Fruit fly (Drosophila melanogaster): ENCODE measurements around the gene Sirt2.

Gene Sirt2

DNA sequence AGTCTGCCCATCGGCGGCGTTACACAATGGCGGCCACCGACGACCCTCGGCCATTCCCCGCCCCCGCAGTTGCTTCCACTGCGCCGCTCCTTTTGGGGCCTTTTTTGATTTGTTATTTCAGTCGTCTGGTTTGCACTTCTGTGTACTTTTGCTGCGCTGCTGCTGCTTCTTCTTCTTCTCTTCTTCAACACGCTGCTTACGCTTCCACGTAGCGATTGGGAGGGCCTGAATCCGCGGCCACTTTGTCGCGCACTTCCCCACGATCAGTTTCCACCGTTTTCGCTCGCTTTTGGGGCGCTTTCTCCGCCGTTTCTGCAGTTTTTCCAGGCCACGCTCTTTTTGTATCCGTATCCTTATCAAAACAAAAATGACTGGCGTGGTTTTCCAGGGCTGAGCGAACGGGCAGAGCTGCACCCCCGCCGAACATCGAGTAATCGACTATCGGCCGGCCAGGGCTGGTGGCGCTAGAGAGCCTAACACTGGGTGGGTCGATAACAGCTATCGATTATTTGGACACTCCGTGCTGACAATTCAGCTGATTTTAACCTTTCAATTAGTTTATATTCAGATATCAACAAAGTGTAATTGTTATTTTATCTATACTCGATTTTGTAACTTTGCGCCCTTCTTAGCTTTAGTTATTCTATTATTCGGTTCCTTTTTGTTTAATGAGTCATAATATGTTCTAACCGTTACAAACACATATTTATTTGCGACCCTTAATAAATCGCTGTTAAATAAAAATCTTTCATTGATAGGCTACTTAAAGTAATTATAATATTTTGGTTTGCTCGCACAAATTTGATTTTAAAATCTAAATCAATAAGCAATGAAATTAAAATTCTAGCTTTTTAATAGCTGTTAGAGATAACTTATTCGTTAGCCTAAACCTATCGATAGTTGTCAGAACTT lies at the start of gene Sirt2, which contains the start of gene CG4360:
Gene Sirt2 (plus strand): TSS at position 894 of the 912 bp plus-strand sequence.
Gene CG4360 (minus strand): TSS at position 432 of the 912 bp plus-strand sequence.
- TF ChIP-seq Crg-1 (GFP tag; optimal IDR thresholded peaks at IDR 0.05) = no peak
- no peak for TF ChIP-seq CG33017 (tag; optimal IDR thresholded peaks at IDR 0.05)
- peak; percentile 66 for TF ChIP-seq Hr96 (GFP tag; optimal IDR thresholded peaks at IDR 0.05)
- TF ChIP-seq cnc (optimal IDR thresholded peaks at IDR 0.05) = peak in 1 of 2 experiments; percentile 5
- TF ChIP-seq Clk (GFP tag; optimal IDR thresholded peaks at IDR 0.05) = peak; percentile 65
- peak; percentile 55 for TF ChIP-seq CG11617 (GFP tag; optimal IDR thresholded peaks at IDR 0.05)
- peak; percentile 78 for TF ChIP-seq bab1 (GFP tag; optimal IDR thresholded peaks at IDR 0.05)
- peak; percentile 66 for TF ChIP-seq tj (GFP tag; optimal IDR thresholded peaks at IDR 0.05)
- peak; percentile 51 for TF ChIP-seq cic (GFP tag; optimal IDR thresholded peaks at IDR 0.05)
- peak; percentile 65 for TF ChIP-seq toe (GFP tag; optimal IDR thresholded peaks at IDR 0.05)
- peak; percentile 32 for TF ChIP-seq CG7045 (GFP tag; optimal IDR thresholded peaks at IDR 0.05)
- TF ChIP-seq CG5204 (GFP tag; optimal IDR thresholded peaks at IDR 0.05) = peak; percentile 45
- TF ChIP-seq pad (GFP tag; optimal IDR thresholded peaks at IDR 0.05) = peak; percentile 36
- peak; percentile 69 for TF ChIP-seq CG1620 (GFP tag; optimal IDR thresholded peaks at IDR 0.05)
- peak; percentile 26 for TF ChIP-seq ovo (GFP tag; optimal IDR thresholded peaks at IDR 0.05)
- TF ChIP-seq Mnt (GFP tag; optimal IDR thresholded peaks at IDR 0.05) = peak; percentile 92
- peak; percentile 11 for TF ChIP-seq CG12768 (GFP tag; optimal IDR thresholded peaks at IDR 0.05)
- TF ChIP-seq kay (GFP tag; ENCODE audit: borderline replicate concordance) = no peak
- peak; percentile 9 for TF ChIP-seq CG7101 (tag; optimal IDR thresholded peaks at IDR 0.05)
- no peak for TF ChIP-seq CG14711 (tag; optimal IDR thresholded peaks at IDR 0.05)

dm6 chr3R:20280518-20280981 lies 47.7 kb upstream of the Sirt2 start:
- TF ChIP-seq kay (GFP tag; ENCODE audit: borderline replicate concordance) (peak; percentile 2), CG14711 (tag; optimal IDR thresholded peaks at IDR 0.05) (no peak), Clk (GFP tag; optimal IDR thresholded peaks at IDR 0.05) (no peak), Hr96 (GFP tag; optimal IDR thresholded peaks at IDR 0.05) (no peak), CG7045 (GFP tag; optimal IDR thresholded peaks at IDR 0.05) (no peak)

- TF ChIP-seq tj (GFP tag; optimal IDR thresholded peaks at IDR 0.05) (peak; percentile 16), Mnt (GFP tag; optimal IDR thresholded peaks at IDR 0.05) (no peak), CG12768 (GFP tag; optimal IDR thresholded peaks at IDR 0.05) (no peak), CG33017 (tag; optimal IDR thresholded peaks at IDR 0.05) (no peak), Clk (GFP tag; optimal IDR thresholded peaks at IDR 0.05) (no peak), cic (GFP tag; optimal IDR thresholded peaks at IDR 0.05) (no peak)
Measured at dm6 chr3R:20282103-20282502, 46.2 kb upstream of the Sirt2 start.

- TF ChIP-seq CG7045 (GFP tag; optimal IDR thresholded peaks at IDR 0.05) (no peak), cic (GFP tag; optimal IDR thresholded peaks at IDR 0.05) (peak; percentile 31), CG11617 (GFP tag; optimal IDR thresholded peaks at IDR 0.05) (no peak), CG1620 (GFP tag; optimal IDR thresholded peaks at IDR 0.05) (no peak), cnc (optimal IDR thresholded peaks at IDR 0.05) (no peak), Hr96 (GFP tag; optimal IDR thresholded peaks at IDR 0.05) (no peak), kay (GFP tag; ENCODE audit: borderline replicate concordance) (no peak), bab1 (GFP tag; optimal IDR thresholded peaks at IDR 0.05) (no peak), Mnt (GFP tag; optimal IDR thresholded peaks at IDR 0.05) (no peak), CG7101 (tag; optimal IDR thresholded peaks at IDR 0.05) (no peak), Clk (GFP tag; optimal IDR thresholded peaks at IDR 0.05) (no peak), CG14711 (tag; optimal IDR thresholded peaks at IDR 0.05) (no peak), pad (GFP tag; optimal IDR thresholded peaks at IDR 0.05) (peak; percentile 10), CG12768 (GFP tag; optimal IDR thresholded peaks at IDR 0.05) (no peak)
Measured at dm6 chr3R:20282769-20283530, 45.3 kb upstream of the Sirt2 start.

DNA sequence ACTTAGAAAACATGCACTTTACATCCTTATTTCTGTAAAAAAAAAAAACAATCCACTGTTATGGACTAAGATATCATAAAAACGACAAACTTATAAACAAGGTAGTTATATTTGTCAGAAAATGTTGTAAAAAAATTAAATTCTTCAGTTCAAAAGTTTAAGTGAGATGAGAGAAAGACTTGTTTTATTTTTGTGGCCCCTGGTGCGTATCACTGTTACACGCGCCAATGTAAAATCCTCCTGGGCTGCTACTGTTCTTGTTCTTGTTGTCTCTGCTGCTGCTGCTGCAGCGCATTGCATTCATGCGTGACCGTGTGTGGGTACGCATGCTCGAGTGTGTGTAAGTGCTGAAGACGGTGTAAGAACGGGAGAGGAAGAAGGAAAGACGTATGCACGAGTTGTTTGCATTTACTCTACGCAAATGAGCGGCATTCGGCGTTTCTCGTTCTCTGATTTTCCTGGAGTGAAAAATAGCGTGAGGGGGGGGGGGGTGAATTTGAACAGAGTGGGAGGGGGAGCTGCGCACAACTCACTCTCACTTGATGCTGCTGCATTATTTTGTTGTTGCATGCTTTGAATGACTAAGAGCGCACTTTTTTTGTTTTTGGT lies 44.6 kb upstream of the Sirt2 start:
- no peak for TF ChIP-seq ovo (GFP tag; optimal IDR thresholded peaks at IDR 0.05)
- peak; percentile 67 for TF ChIP-seq cic (GFP tag; optimal IDR thresholded peaks at IDR 0.05)

All from whole organism, adult.